Fruit fly (Drosophila melanogaster) Kc167 (cell line): Measurements from ENCODE around the gene Pk34A.

Experiments
- Sin3A ChIP-seq: fragments of >200 bp; optimal IDR thresholded peaks from 2 replicates; lab custom pipeline; 2018; ENCODE audit warnings: missing external identifiers
- h ChIP-seq: fragments of >200 bp; optimal IDR thresholded peaks from 3 replicates; lab custom pipeline; 2018; ENCODE audit warnings: missing external identifiers
- insv ChIP-seq: fragments of >200 bp; optimal IDR thresholded peaks from 3 replicates; lab custom pipeline; 2018; ENCODE audit warnings: missing external identifiers
- psq ChIP-seq: fragments of >200 bp; optimal IDR thresholded peaks from 2 replicates; lab custom pipeline; 2017; ENCODE audit warnings: missing external identifiers

DNA sequence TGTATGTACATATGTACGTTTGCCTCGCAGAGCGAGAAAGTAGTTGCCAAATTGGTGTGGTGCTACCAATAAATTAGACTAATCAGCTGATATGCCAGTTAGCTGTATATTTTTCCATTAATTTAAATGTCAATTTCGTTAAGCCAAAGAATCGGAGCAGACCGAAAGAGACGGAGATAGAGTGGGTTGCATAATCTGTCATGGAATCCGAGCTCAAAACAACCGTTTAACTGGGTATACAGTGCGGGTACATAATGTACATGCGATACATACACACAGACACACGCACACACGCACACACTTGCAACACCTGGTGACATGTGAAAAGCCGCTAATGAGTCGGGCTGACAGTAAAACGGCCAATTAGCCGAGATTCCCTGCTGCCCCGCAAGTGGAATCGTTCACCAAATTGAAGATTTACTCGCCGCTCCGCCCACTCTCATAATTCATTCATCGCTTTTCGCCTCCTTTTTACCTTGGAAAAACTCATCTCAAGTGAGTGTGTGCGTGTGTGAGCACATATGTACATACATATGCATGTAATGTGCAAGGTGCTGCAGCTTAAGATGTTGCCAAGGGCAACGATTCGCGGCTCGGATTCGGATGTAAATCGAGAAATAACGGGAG lies 32.6 kb downstream of the Pk34A start:
- TF ChIP-seq insv: no peak
- TF ChIP-seq psq (lab: Kevin White, UChicago): no peak
- no peak for TF ChIP-seq Sin3A (lab: Kevin White, UChicago)
- no peak for TF ChIP-seq h (lab: Kevin White, UChicago)
